Worm (Caenorhabditis elegans) whole organism, late embryonic: ENCODE data around the gene slc-25A29.

Experiments
- F13H6.1 ChIP-seq: sonication (generic microtip); optimal IDR thresholded peaks from 2 replicates; lab custom pipeline; 2016; ENCODE audit warnings: missing genetic modification characterization, missing compliant biosample characterization
- K02D7.2 ChIP-seq: sonication (generic microtip); optimal IDR thresholded peaks from 2 replicates; lab custom pipeline; 2017; ENCODE audit warnings: mild to moderate bottlenecking, missing genetic modification characterization, missing compliant biosample characterization
- T23F11.4 ChIP-seq: fragments of 200-800 bp; sonication (Bioruptor generic); optimal IDR thresholded peaks from 2 replicates; lab custom pipeline; 2018; ENCODE audit warnings: mild to moderate bottlenecking, missing genetic modification characterization, missing compliant biosample characterization
- ahr-1 ChIP-seq: sonication (generic microtip); optimal IDR thresholded peaks from 2 replicates; lab custom pipeline; 2016; ENCODE audit warnings: missing genetic modification characterization, missing compliant biosample characterization
- ceh-14 ChIP-seq: sonication (generic microtip); optimal IDR thresholded peaks from 2 replicates; lab custom pipeline; 2016; ENCODE audit warnings: missing genotype, missing genetic modification characterization, missing compliant biosample characterization
- ceh-19 ChIP-seq: fragments of 200-800 bp; sonication (Bioruptor generic); optimal IDR thresholded peaks from 2 replicates; lab custom pipeline; 2018; ENCODE audit warnings: mild to moderate bottlenecking, missing genetic modification characterization, missing compliant biosample characterization
- ceh-2 ChIP-seq: sonication (generic microtip); optimal IDR thresholded peaks from 2 replicates; lab custom pipeline; 2016; ENCODE audit warnings: missing genotype, missing genetic modification characterization, missing compliant biosample characterization
- ceh-22 ChIP-seq: sonication (generic microtip); optimal IDR thresholded peaks from 2 replicates; lab custom pipeline; 2017; ENCODE audit warnings: missing biosample characterization, missing genetic modification characterization
- ceh-31 ChIP-seq: sonication (generic microtip); optimal IDR thresholded peaks from 2 replicates; lab custom pipeline; 2016; ENCODE audit warnings: missing genetic modification characterization, missing compliant biosample characterization
- ceh-45 ChIP-seq: fragments of 200-800 bp; sonication (Bioruptor generic); IDR thresholded peaks from 2 replicates; pipeline ENCODE4 v1.3.6; 2022; ENCODE audit warnings: missing genetic modification reagents, missing genetic modification characterization, missing compliant biosample characterization
- dmd-4 ChIP-seq: sonication (generic microtip); optimal IDR thresholded peaks from 2 replicates; lab custom pipeline; 2016; ENCODE audit warnings: borderline replicate concordance, missing genetic modification characterization, missing compliant biosample characterization
- elt-2 ChIP-seq: sonication (generic microtip); optimal IDR thresholded peaks from 2 replicates; lab custom pipeline; 2016; ENCODE audit warnings: missing genetic modification reagents, missing genetic modification characterization, missing compliant biosample characterization
- elt-4 ChIP-seq: sonication (generic microtip); optimal IDR thresholded peaks from 2 replicates; lab custom pipeline; 2016; ENCODE audit warnings: missing genetic modification characterization, missing compliant biosample characterization
- ets-4 ChIP-seq: sonication (generic microtip); optimal IDR thresholded peaks from 2 replicates; lab custom pipeline; 2016; ENCODE audit warnings: missing genetic modification characterization, missing compliant biosample characterization
- eyg-1 ChIP-seq: sonication (generic microtip); optimal IDR thresholded peaks from 2 replicates; lab custom pipeline; 2016; ENCODE audit warnings: missing genotype, missing genetic modification characterization, missing compliant biosample characterization
- fax-1 ChIP-seq: sonication (generic microtip); optimal IDR thresholded peaks from 2 replicates; lab custom pipeline; 2016; ENCODE audit warnings: missing genotype, missing genetic modification characterization, missing compliant biosample characterization
- fkh-10 ChIP-seq: fragments of 150-350 bp; optimal IDR thresholded peaks from 2 replicates; lab custom pipeline; 2014; ENCODE audit warnings: missing biosample characterization, missing genetic modification reagents, missing genetic modification characterization
- gmeb-2 ChIP-seq: sonication (generic microtip); optimal IDR thresholded peaks from 2 replicates; lab custom pipeline; 2016; ENCODE audit warnings: missing genetic modification characterization, inconsistent platforms, missing compliant biosample characterization
- hlh-13 ChIP-seq: fragments of 200-800 bp; sonication (Bioruptor generic); optimal IDR thresholded peaks from 2 replicates; lab custom pipeline; 2018; ENCODE audit warnings: mild to moderate bottlenecking, missing genetic modification characterization, missing compliant biosample characterization
- hlh-6 ChIP-seq: sonication (generic microtip); optimal IDR thresholded peaks from 2 replicates; lab custom pipeline; 2016; ENCODE audit warnings: missing genotype, missing genetic modification characterization, missing compliant biosample characterization
- hlh-8 ChIP-seq: sonication (generic microtip); optimal IDR thresholded peaks from 2 replicates; lab custom pipeline; 2016; ENCODE audit warnings: missing genotype, missing genetic modification characterization, missing compliant biosample characterization
- lim-6 ChIP-seq: sonication (generic microtip); optimal IDR thresholded peaks from 2 replicates; lab custom pipeline; 2016; ENCODE audit warnings: missing genetic modification characterization, missing compliant biosample characterization
- lin-11 ChIP-seq: fragments of 200-800 bp; sonication (Bioruptor generic); optimal IDR thresholded peaks from 2 replicates; lab custom pipeline; 2018; ENCODE audit warnings: mild to moderate bottlenecking, missing genetic modification characterization, missing compliant biosample characterization
- mec-3 ChIP-seq: sonication (generic microtip); optimal IDR thresholded peaks from 2 replicates; lab custom pipeline; 2016; ENCODE audit warnings: borderline replicate concordance, missing genetic modification characterization, missing compliant biosample characterization
- nfya-1 ChIP-seq: sonication (generic microtip); optimal IDR thresholded peaks from 2 replicates; lab custom pipeline; 2017; ENCODE audit warnings: missing genetic modification characterization, mild to moderate bottlenecking, missing compliant biosample characterization, antibody characterized with exemption, moderate library complexity
- nhr-11 ChIP-seq: fragments of 150-350 bp; optimal IDR thresholded peaks from 2 replicates; lab custom pipeline; 2014; ENCODE audit warnings: missing biosample characterization, missing genetic modification characterization
- npax-4 ChIP-seq: sonication (generic microtip); optimal IDR thresholded peaks from 2 replicates; lab custom pipeline; 2016; ENCODE audit warnings: missing genetic modification characterization, missing compliant biosample characterization
- pat-9 ChIP-seq: fragments of 200-800 bp; sonication (Bioruptor generic); optimal IDR thresholded peaks from 2 replicates; lab custom pipeline; 2018; ENCODE audit warnings: mild to moderate bottlenecking, missing genetic modification characterization, moderate library complexity, missing compliant biosample characterization
- pax-1 ChIP-seq: fragments of 150-350 bp; optimal IDR thresholded peaks from 2 replicates; lab custom pipeline; 2014; ENCODE audit warnings: missing biosample characterization, missing genetic modification characterization
- pha-2 ChIP-seq: sonication (generic microtip); optimal IDR thresholded peaks from 2 replicates; lab custom pipeline; 2017; ENCODE audit warnings: mild to moderate bottlenecking, missing genetic modification characterization, missing compliant biosample characterization
- pha-4 ChIP-seq: fragments of 150-350 bp; optimal IDR thresholded peaks from 2 replicates; lab custom pipeline; 2018; ENCODE audit warnings: missing biosample characterization, missing genetic modification reagents, missing genetic modification characterization
- pros-1 ChIP-seq: fragments of 150-350 bp; optimal IDR thresholded peaks from 2 replicates; lab custom pipeline; 2014; ENCODE audit warnings: missing biosample characterization, missing genetic modification reagents, missing genetic modification characterization
- ref-2 ChIP-seq: sonication (generic microtip); optimal IDR thresholded peaks from 2 replicates; lab custom pipeline; 2016; ENCODE audit warnings: missing genetic modification characterization, missing compliant biosample characterization
- tbx-2 ChIP-seq: sonication (generic microtip); optimal IDR thresholded peaks from 2 replicates; lab custom pipeline; 2016; ENCODE audit warnings: missing genetic modification characterization, missing compliant biosample characterization
- unc-55 ChIP-seq: sonication (generic microtip); optimal IDR thresholded peaks from 2 replicates; lab custom pipeline; 2017; ENCODE audit warnings: missing biosample characterization, missing genetic modification reagents, missing genetic modification characterization
- unc-86 ChIP-seq: sonication (generic microtip); optimal IDR thresholded peaks from 2 replicates; lab custom pipeline; 2016; ENCODE audit warnings: missing genetic modification characterization, missing compliant biosample characterization

Gene slc-25A29

DNA sequence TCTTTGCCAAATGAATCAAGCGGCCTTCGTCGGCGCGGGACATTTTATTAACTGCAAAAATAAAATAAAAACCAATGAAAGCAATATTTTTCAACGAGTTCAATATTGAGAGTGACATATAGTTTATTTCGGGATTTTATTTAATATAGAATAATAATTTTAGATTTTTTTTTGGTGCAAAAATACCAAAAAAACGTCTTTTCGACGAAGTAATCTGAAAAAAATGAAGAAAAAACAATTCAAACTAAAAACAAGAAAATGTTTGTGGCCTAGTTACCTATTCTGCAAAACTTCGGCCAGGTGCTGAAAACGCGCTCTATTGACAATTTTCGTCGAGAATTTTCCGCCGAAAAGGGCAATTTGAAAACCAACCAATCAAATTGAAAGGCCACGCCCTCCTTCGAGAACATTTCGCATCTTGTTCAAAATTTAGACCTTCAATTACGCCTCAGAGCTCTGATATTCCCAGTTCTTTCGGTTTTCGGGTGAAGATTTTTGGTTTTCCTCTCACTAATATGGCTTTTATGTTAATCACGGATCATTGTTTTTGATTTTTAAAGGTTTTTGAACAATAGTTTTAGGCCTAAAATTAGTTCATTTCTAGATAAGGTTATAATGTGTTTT lies 27.6 kb upstream of the slc-25A29 start, which contains the start of gene C47E8.4 (continued):
- TF ChIP-seq eyg-1 (peak; percentile 78), ceh-22 (no peak), nfya-1 (tag; lab: Kevin White, UChicago) (peak; percentile 100), hlh-6 (tag; lab: Kevin White, UChicago) (no peak), unc-86 (tag; lab: Kevin White, UChicago) (peak; percentile 82), pat-9 (no peak), npax-4 (tag; lab: Kevin White, UChicago) (no peak), T23F11.4 (no peak), ceh-14 (tag; lab: Kevin White, UChicago) (peak; percentile 86), elt-4 (no peak), pax-1 (tag; lab: Kevin White, UChicago) (peak; percentile 87), dmd-4 (tag; lab: Kevin White, UChicago) (no peak), nhr-11 (tag; lab: Kevin White, UChicago) (no peak), ceh-45 (GFP tag; lab: Robert Waterston, UW) (no peak), mec-3 (peak; percentile 83), K02D7.2 (no peak), pros-1 (tag; lab: Kevin White, UChicago) (peak; percentile 64)
- TF ChIP-seq, all 69 proteins: peak for 41

DNA sequence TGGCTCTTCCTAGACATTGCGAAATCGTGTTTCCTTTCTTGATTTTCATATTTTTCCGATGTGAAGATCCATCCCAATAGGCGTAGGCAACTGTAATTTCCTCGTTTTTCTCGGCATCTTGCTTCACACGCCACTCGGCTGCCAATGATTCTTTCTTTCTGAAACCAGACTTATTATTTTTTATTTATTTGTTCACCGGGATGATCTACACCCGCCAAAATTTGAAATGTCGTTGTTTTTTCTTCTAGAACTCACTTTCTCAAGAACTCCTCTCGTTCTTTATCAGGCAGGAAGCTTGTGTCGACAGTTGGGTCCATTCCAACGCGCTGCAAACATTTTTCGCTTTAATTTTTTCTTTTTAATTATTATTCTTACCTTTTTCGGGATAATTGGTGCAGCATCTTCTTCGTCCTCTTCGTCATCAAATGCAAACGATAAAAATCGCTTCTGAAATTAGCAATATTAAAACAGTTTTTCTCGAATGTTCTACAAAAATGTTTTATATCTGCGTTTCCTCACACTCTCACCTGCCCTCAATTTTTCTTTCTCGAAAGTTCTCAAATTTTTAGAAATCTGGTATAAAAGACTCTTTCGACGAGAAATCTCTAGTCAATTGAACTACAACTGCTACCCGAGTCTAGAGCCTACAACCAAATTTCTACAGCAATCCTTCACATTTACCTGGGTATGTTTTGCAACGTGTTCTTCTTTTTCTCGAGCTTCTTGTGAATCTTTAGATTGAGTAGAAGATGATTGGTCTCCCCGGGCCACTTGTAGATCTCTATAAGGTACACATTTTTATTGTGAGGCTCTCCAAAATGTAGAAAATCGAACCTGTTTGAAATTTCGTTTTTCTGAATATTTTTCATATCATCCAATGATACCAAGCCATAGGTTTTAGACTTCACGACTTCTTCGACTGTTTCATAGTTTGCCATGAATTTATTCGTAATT lies 26.7 kb upstream of the slc-25A29 start, which contains the start of gene hsp-90:
Gene hsp-90, plus strand, starts transcription at position 560 of the 954 bp plus-strand sequence.
- TF ChIP-seq ceh-19 (GFP tag; lab: Kevin White, UChicago): no peak
- no peak for TF ChIP-seq gmeb-2
- no peak for TF ChIP-seq fkh-10 (GFP tag; lab: Kevin White, UChicago)
- no peak for TF ChIP-seq tbx-2 (tag; lab: Kevin White, UChicago)
- no peak for TF ChIP-seq ceh-2 (tag; lab: Kevin White, UChicago)
- no peak for TF ChIP-seq ref-2 (tag; lab: Kevin White, UChicago)
- no peak for TF ChIP-seq pha-2 (tag; lab: Kevin White, UChicago)
- no peak for TF ChIP-seq ceh-31 (tag; lab: Kevin White, UChicago)

DNA sequence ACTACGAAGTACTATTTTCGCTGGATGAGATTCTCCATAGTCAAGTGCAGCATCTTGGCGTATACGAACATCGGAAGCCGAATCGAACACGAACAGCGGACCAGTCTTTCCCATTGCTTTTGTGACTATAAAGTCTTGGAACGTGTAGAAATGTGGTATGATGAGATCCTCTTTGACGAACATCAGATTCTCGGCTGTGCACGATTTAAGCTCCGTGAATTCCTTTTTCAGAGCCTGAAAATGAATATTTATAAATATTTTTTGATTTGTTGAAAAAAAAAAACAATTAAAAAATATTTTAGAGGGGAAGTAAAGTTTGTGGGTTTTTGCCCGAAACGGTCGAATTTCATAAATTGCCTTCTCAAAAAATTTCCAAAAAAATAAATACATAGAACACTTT lies 26.0 kb upstream of the slc-25A29 start:
- TF ChIP-seq lim-6 (tag; lab: Kevin White, UChicago): no peak
- TF ChIP-seq unc-55 (GFP tag; lab: Kevin White, UChicago): no peak
- no peak for TF ChIP-seq elt-2 (tag; lab: Kevin White, UChicago)
- no peak for TF ChIP-seq lin-11 (tag; lab: Kevin White, UChicago)
- no peak for TF ChIP-seq pax-1 (tag; lab: Kevin White, UChicago)
- TF ChIP-seq ets-4 (tag; lab: Kevin White, UChicago): no peak
- TF ChIP-seq ahr-1 (tag; lab: Kevin White, UChicago): no peak
- no peak for TF ChIP-seq pha-4
- TF ChIP-seq F13H6.1 (tag; lab: Kevin White, UChicago): no peak
- TF ChIP-seq hlh-8 (tag; lab: Kevin White, UChicago): no peak
- TF ChIP-seq fax-1 (tag; lab: Kevin White, UChicago): no peak
- TF ChIP-seq hlh-13: no peak
- TF ChIP-seq, all 69 proteins: peak for 0
